Worm (Caenorhabditis elegans) whole organism, L4/young adult: ENCODE data around the gene oxi-1.

Experiments
- W03F9.2 ChIP-seq: fragments of 150-350 bp; optimal IDR thresholded peaks from 2 replicates; lab custom pipeline; 2014; ENCODE audit warnings: missing biosample characterization, missing genetic modification characterization
- him-1 ChIP-seq: sonication (generic microtip); optimal IDR thresholded peaks from 2 replicates; lab custom pipeline; 2016; ENCODE audit warnings: missing genotype, missing genetic modification reagents, missing genetic modification characterization, missing compliant biosample characterization

DNA sequence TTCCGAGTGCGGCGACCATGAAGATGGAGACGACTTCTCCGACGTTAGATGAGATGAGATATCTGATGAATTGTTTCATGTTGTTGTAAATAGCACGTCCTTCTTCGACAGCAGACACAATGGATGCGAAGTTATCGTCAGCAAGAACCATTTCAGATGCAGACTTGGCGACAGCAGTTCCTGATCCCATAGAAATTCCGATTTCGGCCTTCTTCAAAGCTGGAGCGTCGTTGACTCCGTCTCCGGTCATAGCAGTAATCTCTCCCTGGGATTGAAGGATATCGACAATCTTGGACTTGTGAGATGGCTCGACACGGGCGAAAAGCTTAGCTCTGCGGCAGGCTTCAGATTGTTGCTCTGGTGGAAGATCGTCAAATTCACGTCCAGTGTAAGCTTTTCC is 44.2 kb upstream of the oxi-1 start:
- no peak for TF ChIP-seq him-1 (tag; lab: Kevin White, UChicago)
- no peak for TF ChIP-seq W03F9.2 (tag; lab: Kevin White, UChicago)
